Worm (Caenorhabditis elegans) whole organism, L2 larva: ENCODE data around the gene ant-1.4.

Source experiments
- C34F6.9 ChIP-seq: fragments of 150-350 bp; optimal IDR thresholded peaks from 2 replicates; lab custom pipeline; 2014; ENCODE audit warnings: missing biosample characterization, missing genetic modification characterization
- F13H6.1 ChIP-seq: sonication (generic microtip); optimal IDR thresholded peaks from 2 replicates; lab custom pipeline; 2016; ENCODE audit warnings: missing genetic modification characterization, missing compliant biosample characterization
- Y55F3AM.14 ChIP-seq: fragments of 200-800 bp; sonication (Bioruptor generic); optimal IDR thresholded peaks from 2 replicates; lab custom pipeline; 2018; ENCODE audit warnings: mild to moderate bottlenecking, missing genetic modification characterization, missing compliant biosample characterization
- ZK546.5 ChIP-seq: sonication (generic microtip); optimal IDR thresholded peaks from 2 replicates; lab custom pipeline; 2017; ENCODE audit warnings: missing biosample characterization, missing genetic modification characterization
- alr-1 ChIP-seq: fragments of 150-350 bp; optimal IDR thresholded peaks from 2 replicates; lab custom pipeline; 2014; ENCODE audit warnings: missing biosample characterization, missing genetic modification characterization
- aly-2 ChIP-seq: fragments of 150-350 bp; optimal IDR thresholded peaks from 2 replicates; lab custom pipeline; 2014; ENCODE audit warnings: missing biosample characterization, missing genetic modification characterization
- ama-1 ChIP-seq: fragments of 150-350 bp; optimal IDR thresholded peaks from 2 replicates; lab custom pipeline; 2018; ENCODE audit warnings: inconsistent platforms
- blmp-1 ChIP-seq: sonication (generic microtip); optimal IDR thresholded peaks from 2 replicates; lab custom pipeline; 2017; ENCODE audit warnings: missing genetic modification characterization, mild to moderate bottlenecking, missing compliant biosample characterization, antibody characterized with exemption, moderate library complexity; ENCODE audit not compliant: insufficient read depth
- ceh-16 ChIP-seq: fragments of 150-350 bp; optimal IDR thresholded peaks from 2 replicates; lab custom pipeline; 2014; ENCODE audit warnings: missing biosample characterization, missing genetic modification characterization
- ceh-82 ChIP-seq: fragments of 150-350 bp; optimal IDR thresholded peaks from 2 replicates; lab custom pipeline; 2014; ENCODE audit warnings: missing biosample characterization, missing genetic modification characterization
- crh-2 ChIP-seq: sonication (generic microtip); optimal IDR thresholded peaks from 2 replicates; lab custom pipeline; 2017; ENCODE audit warnings: missing biosample characterization, missing genetic modification characterization
- egl-27 ChIP-seq: sonication (generic microtip); optimal IDR thresholded peaks from 3 replicates; lab custom pipeline; 2017; ENCODE audit warnings: missing biosample characterization, missing genetic modification reagents, missing genetic modification characterization
- elt-1 ChIP-seq: fragments of 150-350 bp; optimal IDR thresholded peaks from 2 replicates; lab custom pipeline; 2014; ENCODE audit warnings: missing biosample characterization, missing genetic modification characterization
- elt-3 ChIP-seq: sonication (generic microtip); optimal IDR thresholded peaks from 2 replicates; lab custom pipeline; 2017; ENCODE audit warnings: missing biosample characterization, missing genetic modification characterization
- fos-1 ChIP-seq: fragments of 150-350 bp; optimal IDR thresholded peaks from 2 replicates; lab custom pipeline; 2014; ENCODE audit warnings: missing biosample characterization, missing genetic modification characterization
- gmeb-1 ChIP-seq: fragments of 150-350 bp; optimal IDR thresholded peaks from 2 replicates; lab custom pipeline; 2014; ENCODE audit warnings: missing biosample characterization, missing genetic modification characterization
- lin-11 ChIP-seq: fragments of 150-350 bp; sonication (generic microtip); optimal IDR thresholded peaks from 2 replicates; lab custom pipeline; 2014; ENCODE audit warnings: missing biosample characterization, missing genetic modification characterization, inconsistent platforms, mixed read lengths
- lin-13 ChIP-seq: fragments of 150-350 bp; optimal IDR thresholded peaks from 2 replicates; lab custom pipeline; 2014; ENCODE audit warnings: missing biosample characterization, missing genetic modification reagents, missing genetic modification characterization
- lin-39 ChIP-seq: fragments of 150-350 bp; optimal IDR thresholded peaks from 2 replicates; lab custom pipeline; 2014; ENCODE audit warnings: missing biosample characterization, missing genetic modification reagents, missing genetic modification characterization
- lsy-2 ChIP-seq, 2 experiments: fragments of 150-350 bp in 1 of 2; sonication (generic microtip) in 1 of 2; optimal IDR thresholded peaks; 2 replicates each; lab custom pipeline; 2014 to 2017; ENCODE audit warnings: missing biosample characterization in 2 of 2, missing genetic modification characterization in 2 of 2
- mab-5 ChIP-seq: fragments of 150-350 bp; optimal IDR thresholded peaks from 2 replicates; lab custom pipeline; 2014; ENCODE audit warnings: missing biosample characterization, missing genetic modification characterization
- mbf-1 ChIP-seq: sonication (generic microtip); optimal IDR thresholded peaks from 2 replicates; lab custom pipeline; 2017; ENCODE audit warnings: missing biosample characterization, missing genetic modification characterization
- mdl-1 ChIP-seq, 2 experiments: fragments of 150-350 bp in 1 of 2; sonication (generic microtip) in 1 of 2; optimal IDR thresholded peaks; 2 replicates each; lab custom pipeline; 2017; ENCODE audit warnings: missing biosample characterization in 2 of 2, missing genetic modification characterization in 2 of 2
- nhr-10 ChIP-seq: sonication (generic microtip); optimal IDR thresholded peaks from 2 replicates; lab custom pipeline; 2017; ENCODE audit warnings: missing biosample characterization, missing genetic modification characterization
- nhr-11 ChIP-seq: fragments of 150-350 bp; optimal IDR thresholded peaks from 2 replicates; lab custom pipeline; 2014; ENCODE audit warnings: missing biosample characterization, missing genetic modification characterization
- nhr-12 ChIP-seq: fragments of 150-350 bp; optimal IDR thresholded peaks from 2 replicates; lab custom pipeline; 2014; ENCODE audit warnings: missing biosample characterization, missing genetic modification characterization
- nhr-129 ChIP-seq: fragments of 150-350 bp; optimal IDR thresholded peaks from 2 replicates; lab custom pipeline; 2014; ENCODE audit warnings: missing biosample characterization, missing genetic modification characterization
- nhr-21 ChIP-seq: fragments of 150-350 bp; optimal IDR thresholded peaks from 2 replicates; lab custom pipeline; 2014; ENCODE audit warnings: missing biosample characterization, missing genetic modification characterization
- nhr-23 ChIP-seq: fragments of 150-350 bp; optimal IDR thresholded peaks from 2 replicates; lab custom pipeline; 2014; ENCODE audit warnings: missing biosample characterization, missing genetic modification reagents, missing genetic modification characterization
- nhr-237 ChIP-seq: fragments of 150-350 bp; optimal IDR thresholded peaks from 2 replicates; lab custom pipeline; 2014; ENCODE audit warnings: missing biosample characterization, missing genetic modification characterization
- nhr-25 ChIP-seq: fragments of 150-350 bp; sonication (generic microtip); optimal IDR thresholded peaks from 3 replicates; lab custom pipeline; 2014; ENCODE audit warnings: missing biosample characterization, missing genetic modification characterization
- nhr-6 ChIP-seq: fragments of 150-350 bp; optimal IDR thresholded peaks from 2 replicates; lab custom pipeline; 2014; ENCODE audit warnings: missing biosample characterization, missing genetic modification characterization
- nhr-77 ChIP-seq: fragments of 150-350 bp; optimal IDR thresholded peaks from 2 replicates; lab custom pipeline; 2014; ENCODE audit warnings: missing biosample characterization, missing genetic modification characterization
- peb-1 ChIP-seq: fragments of 150-350 bp; optimal IDR thresholded peaks from 2 replicates; lab custom pipeline; 2014; ENCODE audit warnings: missing biosample characterization, missing genetic modification characterization
- sem-4 ChIP-seq: fragments of 150-350 bp; optimal IDR thresholded peaks from 2 replicates; lab custom pipeline; 2014; ENCODE audit warnings: missing biosample characterization, missing genetic modification reagents, missing genetic modification characterization
- skn-1 ChIP-seq: sonication (generic microtip); optimal IDR thresholded peaks from 2 replicates; lab custom pipeline; 2017; ENCODE audit warnings: missing biosample characterization, missing genetic modification characterization
- sma-3 ChIP-seq: sonication (generic microtip); optimal IDR thresholded peaks from 2 replicates; lab custom pipeline; 2016; ENCODE audit warnings: missing genetic modification reagents, missing genetic modification characterization, missing compliant biosample characterization
- sma-9 ChIP-seq, 2 experiments: fragments of 150-350 bp in 1 of 2; sonication (generic microtip) in 1 of 2; optimal IDR thresholded peaks; 2 replicates each; lab custom pipeline; 2014 to 2016; ENCODE audit warnings: missing genetic modification characterization in 2 of 2, mild to moderate bottlenecking in 1 of 2, missing biosample characterization in 1 of 2, missing compliant biosample characterization in 1 of 2, missing genetic modification reagents in 1 of 2, moderate library complexity in 1 of 2
- snpc-4 ChIP-seq: fragments of 150-350 bp; optimal IDR thresholded peaks from 2 replicates; lab custom pipeline; 2014; ENCODE audit warnings: missing biosample characterization, missing genetic modification characterization
- unc-39 ChIP-seq: fragments of 150-350 bp; optimal IDR thresholded peaks from 2 replicates; lab custom pipeline; 2014; ENCODE audit warnings: missing biosample characterization, missing genetic modification characterization
- unc-55 ChIP-seq: fragments of 150-350 bp; sonication (generic microtip); optimal IDR thresholded peaks from 3 replicates; lab custom pipeline; 2014; ENCODE audit warnings: missing biosample characterization, missing genetic modification reagents, missing genetic modification characterization
- unc-62 ChIP-seq: fragments of 150-350 bp; optimal IDR thresholded peaks from 2 replicates; lab custom pipeline; 2014; ENCODE audit warnings: missing biosample characterization, missing genetic modification reagents, missing genetic modification characterization
- zag-1 ChIP-seq: fragments of 150-350 bp; optimal IDR thresholded peaks from 2 replicates; lab custom pipeline; 2014; ENCODE audit warnings: missing biosample characterization, missing genetic modification characterization
- ztf-1 ChIP-seq: fragments of 200-800 bp; sonication (Bioruptor generic); conservative IDR thresholded peaks from 2 replicates; pipeline ENCODE4 v1.3.6; 2022; ENCODE audit warnings: missing genetic modification characterization, missing compliant biosample characterization
- ztf-11 ChIP-seq: sonication (generic microtip); optimal IDR thresholded peaks from 2 replicates; lab custom pipeline; 2017; ENCODE audit warnings: missing biosample characterization, missing genetic modification characterization

The ant-1.4 gene

DNA sequence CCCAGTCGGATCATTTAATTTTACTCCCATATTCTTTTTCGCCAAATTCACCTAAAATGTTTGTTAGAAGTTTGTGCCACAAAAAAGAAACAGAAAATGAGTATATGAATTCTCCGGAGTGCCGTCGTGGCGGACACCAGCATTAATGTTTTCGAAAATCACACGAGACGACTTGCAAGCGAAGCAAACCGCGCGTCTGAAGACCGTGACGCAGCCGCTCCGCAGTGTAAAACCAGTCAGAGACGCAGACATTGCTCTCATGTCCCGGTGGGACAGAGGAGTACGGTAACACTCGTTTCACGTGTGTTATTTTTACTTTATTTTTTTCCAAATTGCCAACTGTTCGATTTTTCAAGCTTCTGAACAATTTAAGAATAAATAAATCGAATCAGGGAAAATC is 27.4 kb downstream of the ant-1.4 start, which contains the start of the genes T26A8.4 and pdtf-1 (continued):
- TF ChIP-seq nhr-12 (tag; lab: Kevin White, UChicago) (no peak), lsy-2 (tag; optimal IDR thresholded peaks at IDR 0.05; lab: Kevin White, UChicago) (peak; percentile 98 to 100), lin-13 (peak; percentile 95), sma-9 (GFP tag; optimal IDR thresholded peaks at IDR 0.05; lab: Kevin White, UChicago) (peak; percentile 93), sma-9 (tag; optimal IDR thresholded peaks at IDR 0.05; lab: Kevin White, UChicago) (no peak), F13H6.1 (peak; percentile 88), blmp-1 (tag; lab: Kevin White, UChicago) (peak; percentile 79), unc-39 (tag; lab: Kevin White, UChicago) (no peak), lin-11 (tag; lab: Kevin White, UChicago) (peak; percentile 98), egl-27 (peak; percentile 80), zag-1 (tag; lab: Kevin White, UChicago) (peak; percentile 87), nhr-6 (tag; lab: Kevin White, UChicago) (peak; percentile 89), peb-1 (tag; lab: Kevin White, UChicago) (no peak), ztf-1 (GFP tag; lab: Robert Waterston, UW) (no peak), sma-3 (GFP tag; lab: Kevin White, UChicago) (peak; percentile 94), aly-2 (tag; lab: Kevin White, UChicago) (no peak), snpc-4 (tag; lab: Kevin White, UChicago) (peak; percentile 94), ceh-82 (tag; lab: Kevin White, UChicago) (peak; percentile 90), ama-1 (lab: Kevin White, UChicago) (peak; percentile 91), lin-39 (tag; lab: Kevin White, UChicago) (peak; percentile 65), ztf-11 (no peak), C34F6.9 (tag; lab: Kevin White, UChicago) (peak; percentile 98)
- TF ChIP-seq, all 48 proteins: peak for 34

DNA sequence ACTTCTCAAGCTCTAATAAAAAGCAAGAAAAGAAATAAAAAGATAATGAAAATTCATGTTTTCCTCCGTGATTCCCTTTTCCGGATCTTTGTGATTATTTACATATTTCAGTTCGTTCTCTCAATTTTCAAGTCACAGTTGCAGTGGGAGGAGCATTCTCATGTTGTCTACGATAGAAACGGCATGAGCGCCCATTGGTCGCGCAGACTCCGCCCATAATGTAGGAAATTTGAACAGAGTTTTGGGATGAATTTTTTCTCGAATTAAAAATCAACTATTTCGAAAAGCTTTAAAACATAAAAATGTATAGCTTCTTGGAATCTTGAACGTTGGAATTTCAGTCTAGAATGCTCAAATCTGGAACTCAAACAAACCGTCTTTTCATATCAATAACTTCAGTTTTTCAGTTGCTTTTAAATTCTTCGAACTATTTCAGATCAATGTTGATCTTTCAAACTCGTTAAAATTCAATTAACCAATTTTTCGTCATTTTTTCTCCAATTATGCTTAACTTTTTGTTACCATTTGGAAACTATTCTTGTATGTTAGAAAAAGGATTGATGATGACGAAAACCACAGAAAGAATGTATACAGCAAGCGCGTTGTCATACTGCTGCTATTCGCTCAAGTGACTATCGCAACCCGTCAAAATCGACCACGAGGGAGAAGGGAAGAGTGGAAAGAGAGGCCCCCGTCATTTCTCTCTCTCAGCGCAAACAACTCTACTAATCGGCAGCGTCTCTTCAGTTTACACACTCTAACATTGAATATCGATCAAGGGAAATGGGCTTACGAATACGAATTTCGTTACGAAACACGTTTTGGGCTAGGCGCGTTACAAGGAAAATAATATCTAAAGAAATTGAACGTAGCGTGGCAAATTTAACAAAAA is 28.3 kb downstream of the ant-1.4 start:
- TF ChIP-seq sem-4: peak; percentile 42
- TF ChIP-seq C34F6.9 (tag; lab: Kevin White, UChicago): peak; percentile 47
- TF ChIP-seq nhr-21 (tag; lab: Kevin White, UChicago): peak; percentile 68
- peak; percentile 44 for TF ChIP-seq nhr-6 (tag; lab: Kevin White, UChicago)
- TF ChIP-seq sma-3 (GFP tag; lab: Kevin White, UChicago): peak; percentile 48
- no peak for TF ChIP-seq aly-2 (tag; lab: Kevin White, UChicago)
- TF ChIP-seq unc-39 (tag; lab: Kevin White, UChicago): no peak
- no peak for TF ChIP-seq elt-3 (tag; lab: Kevin White, UChicago)
- no peak for TF ChIP-seq nhr-10 (tag; lab: Kevin White, UChicago)
- TF ChIP-seq alr-1 (tag; lab: Kevin White, UChicago): no peak
- peak; percentile 19 for TF ChIP-seq lin-11 (tag; lab: Kevin White, UChicago)
- TF ChIP-seq nhr-129 (tag; lab: Kevin White, UChicago): peak; percentile 93
- peak; percentile 33 for TF ChIP-seq mbf-1 (tag; lab: Kevin White, UChicago)
- TF ChIP-seq lin-39 (tag; lab: Kevin White, UChicago): no peak
- TF ChIP-seq mdl-1 (tag; optimal IDR thresholded peaks at IDR 0.05; lab: Kevin White, UChicago): peak; percentile 61 to 76
- TF ChIP-seq Y55F3AM.14 (GFP tag; lab: Kevin White, UChicago): peak; percentile 51
- TF ChIP-seq ZK546.5 (tag; lab: Kevin White, UChicago): no peak
- TF ChIP-seq ama-1 (lab: Kevin White, UChicago): peak; percentile 94
- peak; percentile 39 for TF ChIP-seq ceh-82 (tag; lab: Kevin White, UChicago)
- TF ChIP-seq sma-9 (GFP tag; optimal IDR thresholded peaks at IDR 0.05; lab: Kevin White, UChicago): peak; percentile 83
- TF ChIP-seq sma-9 (tag; optimal IDR thresholded peaks at IDR 0.05; lab: Kevin White, UChicago): no peak
- peak; percentile 43 for TF ChIP-seq ceh-16 (tag; lab: Kevin White, UChicago)
- TF ChIP-seq unc-55 (GFP tag; lab: Kevin White, UChicago): peak; percentile 64
- TF ChIP-seq nhr-12 (tag; lab: Kevin White, UChicago): no peak
- TF ChIP-seq egl-27: peak; percentile 84
- peak; percentile 44 for TF ChIP-seq gmeb-1
- TF ChIP-seq blmp-1 (tag; lab: Kevin White, UChicago): peak; percentile 44
- no peak for TF ChIP-seq unc-62 (GFP tag; lab: Kevin White, UChicago)
- TF ChIP-seq F13H6.1: peak; percentile 63
- peak; percentile 74 for TF ChIP-seq fos-1 (tag; lab: Kevin White, UChicago)
- TF ChIP-seq elt-1 (tag; lab: Kevin White, UChicago): no peak
- peak; percentile 56 for TF ChIP-seq lin-13
- no peak for TF ChIP-seq peb-1 (tag; lab: Kevin White, UChicago)
- TF ChIP-seq zag-1 (tag; lab: Kevin White, UChicago): peak; percentile 38
- no peak for TF ChIP-seq nhr-23 (tag; lab: Kevin White, UChicago)
- peak; percentile 15 for TF ChIP-seq nhr-11 (tag; lab: Kevin White, UChicago)
- peak; percentile 60 to 91 for TF ChIP-seq lsy-2 (tag; optimal IDR thresholded peaks at IDR 0.05; lab: Kevin White, UChicago)
- TF ChIP-seq ztf-1 (GFP tag; lab: Robert Waterston, UW): no peak
- TF ChIP-seq mab-5 (tag; lab: Kevin White, UChicago): peak; percentile 50
- TF ChIP-seq ztf-11: no peak
- TF ChIP-seq skn-1 (tag; lab: Kevin White, UChicago): no peak
- peak; percentile 87 for TF ChIP-seq snpc-4 (tag; lab: Kevin White, UChicago)
- TF ChIP-seq nhr-77 (tag; lab: Kevin White, UChicago): no peak
- TF ChIP-seq nhr-25: peak; percentile 64
- TF ChIP-seq crh-2 (tag; lab: Kevin White, UChicago): peak; percentile 83
- TF ChIP-seq nhr-237: no peak
